Fruit fly (Drosophila melanogaster) whole organism, wandering third instar larva: ENCODE results near the gene CG11927.
A peak's percentile ranks its signal among the peaks of the same experiment; 100 is the strongest.

Experiments used
- Abd-B ChIP-seq: fragments of >200 bp; optimal IDR thresholded peaks from 2 replicates; lab custom pipeline; 2017; ENCODE audit warnings: missing biosample characterization, missing genetic modification characterization
- CG32264 ChIP-seq: fragments of 200-800 bp; sonication (Bioruptor generic); optimal IDR thresholded peaks from 2 replicates; lab custom pipeline; 2016; ENCODE audit warnings: missing biosample characterization, missing genetic modification characterization
- CG9705 ChIP-seq: fragments of 200-800 bp; sonication (Bioruptor generic); optimal IDR thresholded peaks from 2 replicates; lab custom pipeline; 2018; ENCODE audit warnings: missing biosample characterization, mild to moderate bottlenecking, missing genetic modification characterization
- CrebA ChIP-seq: fragments of 200-800 bp; sonication (Bioruptor generic); optimal IDR thresholded peaks from 2 replicates; lab custom pipeline; 2016; ENCODE audit warnings: missing biosample characterization, mild to moderate bottlenecking, missing genetic modification characterization, borderline replicate concordance
- Dfd ChIP-seq: fragments of >200 bp; optimal IDR thresholded peaks from 2 replicates; lab custom pipeline; 2017; ENCODE audit warnings: missing biosample characterization, missing genetic modification characterization
- Dif ChIP-seq: fragments of 200-275, 200-300 bp; sonication (Bioruptor generic); optimal IDR thresholded peaks from 2 replicates; lab custom pipeline; 2018; ENCODE audit warnings: missing biosample characterization, missing genetic modification characterization; ENCODE audit not compliant: partially characterized antibody
- GATAd ChIP-seq: sonication (Bioruptor generic); optimal IDR thresholded peaks from 2 replicates; lab custom pipeline; 2016; ENCODE audit warnings: missing biosample characterization, missing genetic modification characterization
- HLH106 ChIP-seq: fragments of 200-800 bp; optimal IDR thresholded peaks from 3 replicates; lab custom pipeline; 2019; ENCODE audit warnings: missing biosample characterization, mild to moderate bottlenecking, missing genetic modification characterization, moderate library complexity
- Hnf4 ChIP-seq: fragments of 200-800 bp; sonication (Bioruptor generic); optimal IDR thresholded peaks from 2 replicates; lab custom pipeline; 2016; ENCODE audit warnings: missing biosample characterization, mild to moderate bottlenecking, missing genetic modification characterization
- Hr78 ChIP-seq: fragments of >200 bp; optimal IDR thresholded peaks from 2 replicates; lab custom pipeline; 2017; ENCODE audit warnings: missing biosample characterization, missing genetic modification characterization
- Hr83 ChIP-seq: fragments of 200-300 bp; sonication (Bioruptor generic); optimal IDR thresholded peaks from 2 replicates; lab custom pipeline; 2016; ENCODE audit warnings: missing biosample characterization, mild to moderate bottlenecking, missing genetic modification characterization, moderate library complexity; ENCODE audit not compliant: poor library complexity, severe bottlenecking
- Jra ChIP-seq: sonication (Bioruptor generic); optimal IDR thresholded peaks from 2 replicates; lab custom pipeline; 2016; ENCODE audit warnings: missing biosample characterization, missing genetic modification characterization
- Mio ChIP-seq: sonication (Bioruptor generic); optimal IDR thresholded peaks from 2 replicates; lab custom pipeline; 2016; ENCODE audit warnings: missing biosample characterization, missing genetic modification characterization
- N ChIP-seq: fragments of >200 bp; optimal IDR thresholded peaks from 2 replicates; lab custom pipeline; 2018; ENCODE audit warnings: missing biosample characterization, missing external identifiers, missing genetic modification characterization
- OdsH ChIP-seq: fragments of 200-800 bp; sonication (Bioruptor generic); optimal IDR thresholded peaks from 2 replicates; lab custom pipeline; 2016; ENCODE audit warnings: missing biosample characterization, mild to moderate bottlenecking, missing genetic modification characterization
- Rel ChIP-seq, 2 experiments: fragments of 200-800 bp; sonication (Bioruptor generic) in 1 of 2; optimal IDR thresholded peaks; 2 replicates in 1 of 2; 3 replicates in 1 of 2; lab custom pipeline; 2016 to 2019; ENCODE audit warnings: mild to moderate bottlenecking in 2 of 2, missing biosample characterization in 2 of 2, missing genetic modification characterization in 2 of 2, moderate library complexity in 1 of 2
- Sp1 ChIP-seq: fragments of 200-800 bp; sonication (Bioruptor generic); optimal IDR thresholded peaks from 3 replicates; lab custom pipeline; 2019; ENCODE audit warnings: missing biosample characterization, mild to moderate bottlenecking, missing genetic modification characterization, moderate library complexity
- Vsx2 ChIP-seq: fragments of 200-300, 225-300 bp; sonication (Bioruptor generic); optimal IDR thresholded peaks from 2 replicates; lab custom pipeline; 2018; ENCODE audit warnings: missing biosample characterization, missing genetic modification characterization; ENCODE audit not compliant: partially characterized antibody
- br ChIP-seq: fragments of 200-800 bp; sonication (Bioruptor generic); optimal IDR thresholded peaks from 2 replicates; lab custom pipeline; 2016; ENCODE audit warnings: missing biosample characterization, missing genetic modification characterization
- brk ChIP-seq: fragments of 200-800 bp; sonication (Bioruptor generic); optimal IDR thresholded peaks from 2 replicates; lab custom pipeline; 2016; ENCODE audit warnings: missing biosample characterization, mild to moderate bottlenecking, missing genetic modification characterization
- dmrt93B ChIP-seq: fragments of 200-800 bp; sonication (Bioruptor generic); optimal IDR thresholded peaks from 2 replicates; lab custom pipeline; 2018; ENCODE audit warnings: missing biosample characterization, mild to moderate bottlenecking, missing genetic modification characterization
- dsf ChIP-seq: sonication (Bioruptor generic); optimal IDR thresholded peaks from 2 replicates; lab custom pipeline; 2016; ENCODE audit warnings: missing biosample characterization, missing genetic modification characterization, borderline replicate concordance
- ey ChIP-seq: fragments of 200-800 bp; sonication (Bioruptor generic); optimal IDR thresholded peaks from 2 replicates; lab custom pipeline; 2016; ENCODE audit warnings: missing biosample characterization, missing genetic modification characterization
- foxo ChIP-seq, 2 experiments: fragments of 200-800 bp; sonication (Bioruptor generic); optimal IDR thresholded peaks; 2 replicates in 1 of 2; 3 replicates in 1 of 2; lab custom pipeline; 2016 to 2017; ENCODE audit warnings: missing biosample characterization in 2 of 2, missing genetic modification characterization in 2 of 2
- fru ChIP-seq: fragments of 200-800 bp; sonication (Bioruptor generic); optimal IDR thresholded peaks from 3 replicates; lab custom pipeline; 2016; ENCODE audit warnings: missing biosample characterization, mild to moderate bottlenecking, missing genetic modification characterization
- h ChIP-seq: fragments of 200-800 bp; sonication (Bioruptor generic); optimal IDR thresholded peaks from 3 replicates; lab custom pipeline; 2016; ENCODE audit warnings: missing biosample characterization, mild to moderate bottlenecking, missing genetic modification characterization
- jim ChIP-seq: fragments of 175-275, 200-325 bp; sonication (Bioruptor generic); optimal IDR thresholded peaks from 2 replicates; lab custom pipeline; 2016; ENCODE audit warnings: missing biosample characterization, mild to moderate bottlenecking, missing genetic modification characterization
- lola ChIP-seq: fragments of >200 bp; optimal IDR thresholded peaks from 2 replicates; lab custom pipeline; 2017; ENCODE audit warnings: missing biosample characterization, missing genetic modification characterization
- pan ChIP-seq: fragments of >200 bp; optimal IDR thresholded peaks from 2 replicates; lab custom pipeline; 2017
- psq ChIP-seq: fragments of 200-800 bp; sonication (Bioruptor generic); optimal IDR thresholded peaks from 3 replicates; lab custom pipeline; 2017; ENCODE audit warnings: missing biosample characterization, mild to moderate bottlenecking, missing genetic modification characterization, moderate library complexity
- rgr ChIP-seq: fragments of 200-800 bp; sonication (Bioruptor generic); optimal IDR thresholded peaks from 3 replicates; lab custom pipeline; 2016; ENCODE audit warnings: missing biosample characterization, mild to moderate bottlenecking, missing genetic modification characterization
- sage ChIP-seq: fragments of 200-800 bp; sonication (Bioruptor generic); optimal IDR thresholded peaks from 2 replicates; lab custom pipeline; 2016; ENCODE audit warnings: missing biosample characterization, mild to moderate bottlenecking, missing genetic modification characterization
- sv ChIP-seq: fragments of 200-800 bp; sonication (Bioruptor generic); optimal IDR thresholded peaks from 3 replicates; lab custom pipeline; 2016; ENCODE audit warnings: missing biosample characterization, missing genetic modification characterization
- tai ChIP-seq: sonication (Bioruptor generic); optimal IDR thresholded peaks from 2 replicates; lab custom pipeline; 2016; ENCODE audit warnings: missing biosample characterization, missing genetic modification characterization
- woc ChIP-seq: sonication (Bioruptor generic); optimal IDR thresholded peaks from 2 replicates; lab custom pipeline; 2016; ENCODE audit warnings: missing biosample characterization, mild to moderate bottlenecking, missing genetic modification characterization

The CG11927 gene

dm6 chr2L:4883023-4883392 lies 35.4 kb downstream of the CG11927 start, which contains the start of the genes Cf2 and CG3008 (continued):
- TF ChIP-seq rgr (GFP tag; lab: Kevin White, UChicago): no peak
- TF ChIP-seq Sp1 (GFP tag; lab: Kevin White, UChicago): no peak
- TF ChIP-seq Mio (GFP tag; lab: Kevin White, UChicago): no peak
- no peak for TF ChIP-seq Rel (GFP tag; optimal IDR thresholded peaks at IDR 0.05; lab: Kevin White, UChicago)
- TF ChIP-seq Rel (tag; optimal IDR thresholded peaks at IDR 0.05; lab: Kevin White, UChicago): no peak
- no peak for TF ChIP-seq dmrt93B
- no peak for TF ChIP-seq OdsH
- TF ChIP-seq GATAd: no peak
- TF ChIP-seq CrebA (GFP tag; lab: Kevin White, UChicago): no peak
- TF ChIP-seq Hr78 (GFP tag; lab: Kevin White, UChicago): no peak
- TF ChIP-seq br: no peak

dm6 chr2L:4886132-4886531 lies 38.6 kb downstream of the CG11927 start:
- TF ChIP-seq rgr (GFP tag; lab: Kevin White, UChicago): no peak
- TF ChIP-seq Hr83 (GFP tag; lab: Kevin White, UChicago): no peak
- TF ChIP-seq psq (GFP tag; lab: Kevin White, UChicago): no peak
- no peak for TF ChIP-seq fru (GFP tag; lab: Kevin White, UChicago)
- no peak for TF ChIP-seq Dfd (GFP tag; lab: Kevin White, UChicago)
- TF ChIP-seq lola: no peak
- TF ChIP-seq N (GFP tag; lab: Kevin White, UChicago): no peak
- TF ChIP-seq OdsH: no peak
- TF ChIP-seq br: no peak
- no peak for TF ChIP-seq CG9705 (GFP tag; lab: Kevin White, UChicago)
- no peak for TF ChIP-seq HLH106 (tag; lab: Kevin White, UChicago)
- no peak for TF ChIP-seq Vsx2 (GFP tag; lab: Kevin White, UChicago)
- TF ChIP-seq jim (GFP tag; lab: Kevin White, UChicago): no peak
- no peak for TF ChIP-seq woc (GFP tag; lab: Kevin White, UChicago)
- no peak for TF ChIP-seq pan (lab: Kevin White, UChicago)
- no peak for TF ChIP-seq foxo (GFP tag; optimal IDR thresholded peaks at IDR 0.05; lab: Kevin White, UChicago)

- no peak for TF ChIP-seq sage
- no peak for TF ChIP-seq HLH106 (tag; lab: Kevin White, UChicago)
- no peak for TF ChIP-seq ey
- no peak for TF ChIP-seq dsf (GFP tag; lab: Kevin White, UChicago)
- TF ChIP-seq GATAd: no peak
- TF ChIP-seq Hr83 (GFP tag; lab: Kevin White, UChicago): no peak
- no peak for TF ChIP-seq fru (GFP tag; lab: Kevin White, UChicago)
- no peak for TF ChIP-seq CrebA (GFP tag; lab: Kevin White, UChicago)
- no peak for TF ChIP-seq sv
- no peak for TF ChIP-seq dmrt93B
- no peak for TF ChIP-seq Hnf4 (GFP tag; lab: Kevin White, UChicago)
- TF ChIP-seq foxo (GFP tag; optimal IDR thresholded peaks at IDR 0.05; lab: Kevin White, UChicago): no peak
- no peak for TF ChIP-seq Abd-B (GFP tag; lab: Kevin White, UChicago)
- no peak for TF ChIP-seq psq (GFP tag; lab: Kevin White, UChicago)
- no peak for TF ChIP-seq Rel (GFP tag; optimal IDR thresholded peaks at IDR 0.05; lab: Kevin White, UChicago)
- no peak for TF ChIP-seq Rel (tag; optimal IDR thresholded peaks at IDR 0.05; lab: Kevin White, UChicago)
- no peak for TF ChIP-seq Hr78 (GFP tag; lab: Kevin White, UChicago)
- no peak for TF ChIP-seq tai
- no peak for TF ChIP-seq brk (GFP tag; lab: Kevin White, UChicago)
- TF ChIP-seq lola: no peak
- no peak for TF ChIP-seq Mio (GFP tag; lab: Kevin White, UChicago)
Observed at dm6 chr2L:4886645-4887044, 39.1 kb downstream of the CG11927 start.

dm6 chr2L:4887382-4888219 lies 40.0 kb downstream of the CG11927 start:
- peak; percentile 88 for TF ChIP-seq ey
- peak; percentile 92 for TF ChIP-seq OdsH
- TF ChIP-seq dmrt93B: peak; percentile 86
- TF ChIP-seq Rel (GFP tag; optimal IDR thresholded peaks at IDR 0.05; lab: Kevin White, UChicago): no peak
- peak; percentile 73 for TF ChIP-seq Rel (tag; optimal IDR thresholded peaks at IDR 0.05; lab: Kevin White, UChicago)
- peak; percentile 86 for TF ChIP-seq fru (GFP tag; lab: Kevin White, UChicago)
- peak; percentile 89 for TF ChIP-seq sage
- no peak for TF ChIP-seq Vsx2 (GFP tag; lab: Kevin White, UChicago)
- TF ChIP-seq Dif (GFP tag; lab: Kevin White, UChicago): no peak
- no peak for TF ChIP-seq Hr78 (GFP tag; lab: Kevin White, UChicago)
- peak; percentile 96 for TF ChIP-seq HLH106 (tag; lab: Kevin White, UChicago)
- TF ChIP-seq Sp1 (GFP tag; lab: Kevin White, UChicago): peak; percentile 91
- peak; percentile 94 for TF ChIP-seq h (GFP tag; lab: Kevin White, UChicago)
- TF ChIP-seq Jra (GFP tag; lab: Kevin White, UChicago): peak; percentile 76
- TF ChIP-seq tai: peak; percentile 82
- peak; percentile 31 for TF ChIP-seq Mio (GFP tag; lab: Kevin White, UChicago)
- peak; percentile 93 for TF ChIP-seq rgr (GFP tag; lab: Kevin White, UChicago)
- peak; percentile 65 for TF ChIP-seq woc (GFP tag; lab: Kevin White, UChicago)
- TF ChIP-seq CG32264: peak; percentile 66
- peak; percentile 86 for TF ChIP-seq br
- TF ChIP-seq Abd-B (GFP tag; lab: Kevin White, UChicago): no peak
- no peak for TF ChIP-seq sv
- no peak for TF ChIP-seq N (GFP tag; lab: Kevin White, UChicago)
- TF ChIP-seq pan (lab: Kevin White, UChicago): no peak
- TF ChIP-seq Dfd (GFP tag; lab: Kevin White, UChicago): peak; percentile 19
- TF ChIP-seq dsf (GFP tag; lab: Kevin White, UChicago): peak; percentile 81
- TF ChIP-seq GATAd: peak; percentile 82
- peak in 1 of 2 experiments; percentile 91 for TF ChIP-seq foxo (GFP tag; optimal IDR thresholded peaks at IDR 0.05; lab: Kevin White, UChicago)
